Worm (Caenorhabditis elegans): ENCODE measurements around the gene Y51A2A.16.
A peak's percentile ranks its signal among the peaks of the same experiment; 100 is the strongest.

Y51A2A.16 gene

ce11 chrV:18241328-18241727 lies 39.4 kb downstream of the Y51A2A.16 start, which contains the start of gene R10E8.8:
Gene R10E8.8, minus strand, starts transcription at chrV:18241670.
- TF ChIP-seq cebp-1 (GFP tag; IDR thresholded peaks at IDR 0.05) (no peak), cebp-1 (tag; optimal IDR thresholded peaks at IDR 0.05) (peak; percentile 14), attf-5 (GFP tag; optimal IDR thresholded peaks at IDR 0.05) (peak; percentile 26), K12H6.12 (tag; optimal IDR thresholded peaks at IDR 0.05) (no peak), nhr-80 (tag; optimal IDR thresholded peaks at IDR 0.05) (peak; percentile 65), mcd-1 (GFP tag; IDR thresholded peaks at IDR 0.05) (peak; percentile 61; the same call in 1 of the 2 replicates), let-607 (tag; optimal IDR thresholded peaks at IDR 0.05) (peak in 1 of 2 experiments; percentile 5), madf-10 (tag; optimal IDR thresholded peaks at IDR 0.05) (no peak)

ce11 chrV:18236714-18237288 lies 43.9 kb downstream of the Y51A2A.16 start, which contains the start of gene R10E8.3:
Gene R10E8.3, minus strand, starts transcription at chrV:18236764.
- TF ChIP-seq mcd-1 (GFP tag; IDR thresholded peaks at IDR 0.05) (no peak), ceh-100 (GFP tag; IDR thresholded peaks at IDR 0.05) (no peak), T26A5.8 (tag; optimal IDR thresholded peaks at IDR 0.05) (no peak), unc-62 (GFP tag; optimal IDR thresholded peaks at IDR 0.05) (no peak), hmg-1.2 (GFP tag; IDR thresholded peaks at IDR 0.05) (no peak), C17E4.6 (GFP tag; IDR thresholded peaks at IDR 0.05) (no peak), bed-2 (GFP tag; IDR thresholded peaks at IDR 0.05) (no peak), attf-3 (GFP tag; conservative IDR thresholded peaks at IDR 0.05) (no peak), lin-26 (GFP tag; IDR thresholded peaks at IDR 0.05) (no peak), hsf-1 (GFP tag; IDR thresholded peaks at IDR 0.05) (no peak), B0261.1 (tag; optimal IDR thresholded peaks at IDR 0.05) (no peak), cebp-2 (GFP tag; IDR thresholded peaks at IDR 0.05) (no peak), zim-3 (tag; optimal IDR thresholded peaks at IDR 0.05) (no peak), F33H1.4 (GFP tag; IDR thresholded peaks at IDR 0.05) (no peak), lag-1 (GFP tag; IDR thresholded peaks at IDR 0.05) (no peak)

- TF ChIP-seq ztf-18 (tag; optimal IDR thresholded peaks at IDR 0.05) (no peak), Y79H2A.3 (GFP tag; conservative IDR thresholded peaks at IDR 0.05) (no peak), K11D2.4 (GFP tag; IDR thresholded peaks at IDR 0.05) (no peak), nhr-120 (GFP tag; IDR thresholded peaks at IDR 0.05) (no peak), aptf-3 (GFP tag; IDR thresholded peaks at IDR 0.05) (no peak), ceh-100 (GFP tag; IDR thresholded peaks at IDR 0.05) (no peak), snpc-1.3 (tag; optimal IDR thresholded peaks at IDR 0.05; ENCODE audit: insufficient read depth) (no peak), F10E7.11 (tag; optimal IDR thresholded peaks at IDR 0.05) (no peak), egl-18 (GFP tag; IDR thresholded peaks at IDR 0.05) (no peak), B0019.2 (GFP tag; conservative IDR thresholded peaks at IDR 0.05) (no peak), mel-28 (tag; optimal IDR thresholded peaks at IDR 0.05; ENCODE audit: borderline replicate concordance) (no peak), D2030.7 (GFP tag; IDR thresholded peaks at IDR 0.05) (no peak), tlf-1 (GFP tag; optimal IDR thresholded peaks at IDR 0.05) (no peak), atf-7 (tag; optimal IDR thresholded peaks at IDR 0.05) (no peak), lin-35 (GFP tag; optimal IDR thresholded peaks at IDR 0.05) (no peak), F49E8.2 (tag; optimal IDR thresholded peaks at IDR 0.05; ENCODE audit: insufficient read depth) (no peak), Y56A3A.18 (GFP tag; IDR thresholded peaks at IDR 0.05) (no peak)
Measured at ce11 chrV:18235808-18236207, 44.9 kb downstream of the Y51A2A.16 start.
